Worm (Caenorhabditis elegans): ENCODE results near the gene exc-9.

ce11 chrIV:7943272-7943671, 2.5 kb upstream of the exc-9 start:
- TF ChIP-seq him-1 (tag; optimal IDR thresholded peaks at IDR 0.05): no peak
- no peak for TF ChIP-seq W03F9.2 (tag; optimal IDR thresholded peaks at IDR 0.05)
